Fruit fly (Drosophila melanogaster) whole organism, prepupa: ENCODE results near the gene Naglu.

Experiments
- Blimp-1 ChIP-seq: fragments of 200-800 bp; sonication (Bioruptor generic); optimal IDR thresholded peaks from 3 replicates; lab custom pipeline; 2017; ENCODE audit warnings: missing biosample characterization, missing genetic modification characterization, mild to moderate bottlenecking, moderate library complexity, missing genetic modification reagents
- CG10669 ChIP-seq: fragments of 200-800 bp; sonication (Bioruptor generic); optimal IDR thresholded peaks from 3 replicates; lab custom pipeline; 2018; ENCODE audit warnings: missing biosample characterization, mild to moderate bottlenecking, missing genetic modification characterization, moderate library complexity
- CG11294 ChIP-seq: fragments of 200-800 bp; sonication (Bioruptor generic); IDR thresholded peaks from 2 replicates; pipeline ENCODE4 v1.3.6; 2022; ENCODE audit warnings: missing biosample characterization, missing genetic modification characterization
- CG11902 ChIP-seq: fragments of 200-800 bp; sonication (Bioruptor generic); optimal IDR thresholded peaks from 3 replicates; lab custom pipeline; 2016; ENCODE audit warnings: missing biosample characterization, missing genetic modification characterization
- CG1621 ChIP-seq: fragments of 200-800 bp; sonication (Bioruptor generic); optimal IDR thresholded peaks from 3 replicates; lab custom pipeline; 2018; ENCODE audit warnings: missing biosample characterization, mild to moderate bottlenecking, missing genetic modification characterization
- CG31627 ChIP-seq: fragments of 200-800 bp; sonication (Bioruptor generic); optimal IDR thresholded peaks from 3 replicates; lab custom pipeline; 2016; ENCODE audit warnings: missing biosample characterization, missing genetic modification characterization
- CG32006 ChIP-seq: fragments of 200-800 bp; sonication (Bioruptor generic); optimal IDR thresholded peaks from 3 replicates; lab custom pipeline; 2017; ENCODE audit warnings: missing biosample characterization, mild to moderate bottlenecking, missing genetic modification characterization
- CG34406 ChIP-seq: fragments of 200-800 bp; sonication (Bioruptor generic); optimal IDR thresholded peaks from 3 replicates; lab custom pipeline; 2016; ENCODE audit warnings: missing biosample characterization, missing genetic modification characterization
- CG3919 ChIP-seq: fragments of 200-800 bp; sonication (Bioruptor generic); optimal IDR thresholded peaks from 3 replicates; lab custom pipeline; 2016; ENCODE audit warnings: missing biosample characterization, missing genetic modification characterization
- CG4318 ChIP-seq: fragments of 200-800 bp; sonication (Bioruptor generic); optimal IDR thresholded peaks from 3 replicates; lab custom pipeline; 2017; ENCODE audit warnings: missing biosample characterization, mild to moderate bottlenecking, missing genetic modification characterization
- CG6163 ChIP-seq: fragments of 200-800 bp; sonication (Bioruptor generic); IDR thresholded peaks from 3 replicates; pipeline ENCODE4 v1.3.6; 2022; ENCODE audit warnings: missing biosample characterization, missing genetic modification characterization
- CG6792 ChIP-seq: fragments of 200-800 bp; sonication (Bioruptor generic); optimal IDR thresholded peaks from 3 replicates; lab custom pipeline; 2016; ENCODE audit warnings: missing biosample characterization, missing genetic modification characterization
- CG7368 ChIP-seq: fragments of 200-800 bp; sonication (Bioruptor generic); optimal IDR thresholded peaks from 3 replicates; lab custom pipeline; 2016; ENCODE audit warnings: missing biosample characterization, missing genetic modification characterization
- CG8119 ChIP-seq: fragments of 200-800 bp; sonication (Bioruptor generic); IDR thresholded peaks from 3 replicates; pipeline ENCODE4 v1.3.6; 2022; ENCODE audit warnings: missing biosample characterization, missing genetic modification characterization
- CG8319 ChIP-seq: fragments of 200-800 bp; sonication (Bioruptor generic); optimal IDR thresholded peaks from 3 replicates; lab custom pipeline; 2016; ENCODE audit warnings: missing biosample characterization, missing genetic modification characterization
- CG8632 ChIP-seq: fragments of 200-800 bp; sonication (Bioruptor generic); optimal IDR thresholded peaks from 3 replicates; lab custom pipeline; 2016; ENCODE audit warnings: missing biosample characterization, missing genetic modification characterization
- CG9139 ChIP-seq: fragments of 200-800 bp; sonication (Bioruptor generic); optimal IDR thresholded peaks from 3 replicates; lab custom pipeline; 2017; ENCODE audit warnings: missing biosample characterization, mild to moderate bottlenecking, missing genetic modification characterization
- Eip78C ChIP-seq: fragments of 200-800 bp; sonication (Bioruptor generic); peaks from one replicate; lab custom pipeline; 2016; ENCODE audit warnings: missing biosample characterization, missing genetic modification characterization
- Eip93F ChIP-seq: fragments of 200-800 bp; sonication (Bioruptor generic); optimal IDR thresholded peaks from 2 replicates; lab custom pipeline; 2016; ENCODE audit warnings: missing biosample characterization, mild to moderate bottlenecking, missing genetic modification characterization
- Ets21C ChIP-seq: fragments of 200-800 bp; sonication (Bioruptor generic); optimal IDR thresholded peaks from 3 replicates; lab custom pipeline; 2016; ENCODE audit warnings: missing biosample characterization, missing genetic modification characterization
- Hr38 ChIP-seq: sonication (Bioruptor generic); optimal IDR thresholded peaks from 2 replicates; lab custom pipeline; 2016; ENCODE audit warnings: missing biosample characterization, missing genetic modification characterization
- Hr39 ChIP-seq: fragments of 200-800 bp; sonication (Bioruptor generic); optimal IDR thresholded peaks from 2 replicates; lab custom pipeline; 2016; ENCODE audit warnings: missing biosample characterization, missing genetic modification characterization
- Lpt ChIP-seq: fragments of 200-800 bp; sonication (Bioruptor generic); optimal IDR thresholded peaks from 3 replicates; lab custom pipeline; 2016; ENCODE audit warnings: missing biosample characterization, missing genetic modification characterization
- Met ChIP-seq: fragments of 200-800 bp; sonication (Bioruptor generic); optimal IDR thresholded peaks from 3 replicates; lab custom pipeline; 2016; ENCODE audit warnings: missing biosample characterization, missing genetic modification characterization
- OdsH ChIP-seq: fragments of 200-800 bp; sonication (Bioruptor generic); optimal IDR thresholded peaks from 3 replicates; lab custom pipeline; 2016; ENCODE audit warnings: missing biosample characterization, missing genetic modification characterization
- Smox ChIP-seq: fragments of 200-800 bp; sonication (Bioruptor generic); optimal IDR thresholded peaks from 3 replicates; lab custom pipeline; 2016; ENCODE audit warnings: missing biosample characterization, missing genetic modification characterization
- Sox102F ChIP-seq: fragments of 200-800 bp; sonication (Bioruptor generic); optimal IDR thresholded peaks from 2 replicates; lab custom pipeline; 2016; ENCODE audit warnings: missing biosample characterization, mild to moderate bottlenecking, missing genetic modification characterization
- achi ChIP-seq: fragments of 200-800 bp; sonication (Bioruptor generic); optimal IDR thresholded peaks from 3 replicates; lab custom pipeline; 2016; ENCODE audit warnings: missing biosample characterization, missing genetic modification characterization
- acj6 ChIP-seq: fragments of 200-800 bp; sonication (Bioruptor generic); optimal IDR thresholded peaks from 3 replicates; lab custom pipeline; 2016; ENCODE audit warnings: missing biosample characterization, missing genetic modification characterization
- dac ChIP-seq: fragments of 200-800 bp; sonication (Bioruptor generic); optimal IDR thresholded peaks from 2 replicates; lab custom pipeline; 2017; ENCODE audit warnings: missing biosample characterization, mild to moderate bottlenecking, missing genetic modification characterization
- dsx ChIP-seq: fragments of 200-800 bp; optimal IDR thresholded peaks from 3 replicates; lab custom pipeline; 2019; ENCODE audit warnings: missing biosample characterization, mild to moderate bottlenecking, missing genetic modification characterization, moderate library complexity; ENCODE audit not compliant: poor library complexity, severe bottlenecking
- eg ChIP-seq: fragments of 200-800 bp; sonication (Bioruptor generic); IDR thresholded peaks from 3 replicates; pipeline ENCODE4 v1.3.6; 2022; ENCODE audit warnings: missing biosample characterization, missing genetic modification characterization
- esn ChIP-seq: fragments of 200-800 bp; sonication (Bioruptor generic); optimal IDR thresholded peaks from 2 replicates; lab custom pipeline; 2016; ENCODE audit warnings: missing biosample characterization, mild to moderate bottlenecking, missing genetic modification characterization, moderate library complexity
- fd85E ChIP-seq: fragments of 200-800 bp; sonication (Bioruptor generic); optimal IDR thresholded peaks from 3 replicates; lab custom pipeline; 2016; ENCODE audit warnings: missing biosample characterization, missing genetic modification characterization
- fkh ChIP-seq: fragments of 200-800 bp; sonication (Bioruptor generic); optimal IDR thresholded peaks from 3 replicates; lab custom pipeline; 2017; ENCODE audit warnings: missing biosample characterization, mild to moderate bottlenecking, missing genetic modification characterization, moderate library complexity
- lz ChIP-seq: fragments of 200-800 bp; sonication (Bioruptor generic); optimal IDR thresholded peaks from 3 replicates; lab custom pipeline; 2016; ENCODE audit warnings: missing biosample characterization, missing genetic modification characterization
- net ChIP-seq: fragments of 200-800 bp; sonication (Bioruptor generic); optimal IDR thresholded peaks from 3 replicates; lab custom pipeline; 2016; ENCODE audit warnings: missing biosample characterization, missing genetic modification characterization
- pdm3 ChIP-seq: fragments of 200-800 bp; sonication (Bioruptor generic); optimal IDR thresholded peaks from 3 replicates; lab custom pipeline; 2016; ENCODE audit warnings: missing biosample characterization, missing genetic modification characterization
- salr ChIP-seq, 2 experiments: fragments of 200-800 bp; sonication (Bioruptor generic); optimal IDR thresholded peaks; 3 replicates each; lab custom pipeline; 2016 to 2018; ENCODE audit warnings: missing biosample characterization in 2 of 2, missing genetic modification characterization in 2 of 2, mild to moderate bottlenecking in 1 of 2
- ss ChIP-seq, 2 experiments: fragments of 200-800 bp; sonication (Bioruptor generic); optimal IDR thresholded peaks; 2 replicates in 1 of 2; 3 replicates in 1 of 2; lab custom pipeline; 2017 to 2018; ENCODE audit warnings: mild to moderate bottlenecking in 2 of 2, missing biosample characterization in 2 of 2, missing genetic modification characterization in 2 of 2, moderate library complexity in 1 of 2
- svp ChIP-seq: fragments of 200-800 bp; sonication (Bioruptor generic); peaks from one replicate; lab custom pipeline; 2016; ENCODE audit warnings: missing biosample characterization, missing genetic modification characterization
- topi ChIP-seq: fragments of 200-800 bp; sonication (Bioruptor generic); optimal IDR thresholded peaks from 3 replicates; lab custom pipeline; 2016; ENCODE audit warnings: missing biosample characterization, missing genetic modification characterization
- vri ChIP-seq: fragments of 200-800 bp; sonication (Bioruptor generic); optimal IDR thresholded peaks from 3 replicates; lab custom pipeline; 2016; ENCODE audit warnings: missing biosample characterization, mild to moderate bottlenecking, missing genetic modification characterization

Naglu gene

DNA sequence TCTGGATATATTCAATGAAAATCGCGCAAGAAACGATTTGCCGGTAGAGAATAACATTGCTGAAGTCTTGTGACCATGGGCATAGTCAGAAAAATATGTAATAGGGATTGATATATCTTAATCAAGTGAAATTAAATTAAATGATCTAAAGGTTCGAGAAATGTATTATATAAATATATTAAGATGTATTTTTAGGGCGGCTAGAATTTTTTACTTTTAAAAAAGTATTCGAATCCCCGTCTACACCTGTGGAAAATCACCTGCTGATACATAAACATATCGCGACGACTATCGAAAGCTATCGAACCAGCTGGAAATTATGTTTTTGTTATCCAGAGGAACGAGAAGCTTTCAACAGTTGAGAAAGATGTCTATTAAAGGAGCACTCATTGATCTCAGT lies 35.0 kb downstream of the Naglu start, which contains the start of the genes CG13390 and CG17294 (continued):
- TF ChIP-seq ss (GFP tag; optimal IDR thresholded peaks at IDR 0.05; lab: Kevin White, UChicago) = peak; percentile 99 to 100
- peak; percentile 99 for TF ChIP-seq CG7368 (GFP tag; lab: Kevin White, UChicago)
- TF ChIP-seq CG31627 = peak; percentile 98
- TF ChIP-seq Eip93F (GFP tag; lab: Kevin White, UChicago) = peak; percentile 99
- TF ChIP-seq CG3919 (GFP tag; lab: Kevin White, UChicago) = peak; percentile 100
- peak; percentile 98 for TF ChIP-seq CG4318 (GFP tag; lab: Kevin White, UChicago)
- TF ChIP-seq CG8119 (GFP tag; lab: Robert Waterston, UW) = peak; percentile 100
- TF ChIP-seq lz (GFP tag; lab: Kevin White, UChicago) = peak; percentile 98
- peak; percentile 99 for TF ChIP-seq CG11294 (GFP tag; lab: Robert Waterston, UW)
- TF ChIP-seq acj6 (GFP tag; lab: Kevin White, UChicago) = peak; percentile 100
- TF ChIP-seq dsx (GFP tag; lab: Kevin White, UChicago) = peak; percentile 99
- peak; percentile 99 for TF ChIP-seq OdsH (GFP tag; lab: Kevin White, UChicago)
- peak; percentile 97 for TF ChIP-seq dac
- peak; percentile 99 for TF ChIP-seq CG34406 (GFP tag; lab: Kevin White, UChicago)
- TF ChIP-seq Hr39 (GFP tag; lab: Kevin White, UChicago) = peak; percentile 97
- TF ChIP-seq Hr38 (GFP tag; lab: Kevin White, UChicago) = peak; percentile 45

DNA sequence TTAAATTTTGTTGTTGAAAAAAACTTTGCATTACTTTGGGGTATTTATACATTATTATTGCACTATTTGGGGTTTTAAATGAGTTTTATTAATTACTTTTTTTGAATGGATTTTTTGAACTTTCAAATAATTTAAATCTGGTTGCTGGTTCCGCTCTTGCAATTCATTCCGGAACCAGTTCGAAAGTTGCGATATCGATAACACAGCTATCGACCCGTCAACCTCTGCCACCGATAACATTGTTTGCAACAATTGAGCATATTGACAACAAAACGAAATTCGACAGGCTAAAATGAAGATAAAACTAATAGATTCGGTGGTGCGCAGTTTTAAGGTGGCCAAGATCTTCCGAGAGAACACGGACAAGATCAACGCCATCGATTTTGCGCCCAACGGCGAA lies 37.4 kb downstream of the Naglu start, which contains the start of gene Wdr82:
Gene Wdr82 (plus strand): TSS at position 227 of the 400 bp plus-strand sequence.
- TF ChIP-seq vri (no peak), achi (GFP tag; lab: Kevin White, UChicago) (no peak), Hr38 (GFP tag; lab: Kevin White, UChicago) (no peak), dsx (GFP tag; lab: Kevin White, UChicago) (peak; percentile 70), CG6792 (GFP tag; lab: Kevin White, UChicago) (no peak), CG8632 (GFP tag; lab: Kevin White, UChicago) (no peak), Eip78C (GFP tag; lab: Kevin White, UChicago) (peak; percentile 3), CG8319 (no peak), Eip93F (GFP tag; lab: Kevin White, UChicago) (no peak), OdsH (GFP tag; lab: Kevin White, UChicago) (no peak), net (no peak), svp (GFP tag; lab: Kevin White, UChicago) (peak; percentile 82)

DNA sequence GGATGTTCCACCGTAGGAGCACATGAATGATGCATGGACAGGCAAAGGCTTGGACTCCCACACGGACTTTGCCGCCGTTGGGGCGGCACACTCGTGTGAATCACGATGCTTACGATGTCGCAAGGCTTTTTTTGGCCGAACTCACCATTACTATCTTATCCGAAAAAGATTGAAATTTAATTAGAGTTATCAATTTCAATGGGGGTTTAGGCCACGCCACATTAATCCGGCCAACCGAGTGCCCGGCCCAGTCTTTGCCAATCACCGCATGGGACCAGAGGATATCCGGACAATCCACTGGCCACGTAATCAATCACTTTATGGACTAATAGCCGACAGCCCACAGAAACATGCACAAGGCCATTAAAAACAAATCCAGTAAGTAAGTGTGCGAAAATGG lies 39.4 kb downstream of the Naglu start:
- peak; percentile 6 for TF ChIP-seq vri
- no peak for TF ChIP-seq topi (GFP tag; lab: Kevin White, UChicago)

DNA sequence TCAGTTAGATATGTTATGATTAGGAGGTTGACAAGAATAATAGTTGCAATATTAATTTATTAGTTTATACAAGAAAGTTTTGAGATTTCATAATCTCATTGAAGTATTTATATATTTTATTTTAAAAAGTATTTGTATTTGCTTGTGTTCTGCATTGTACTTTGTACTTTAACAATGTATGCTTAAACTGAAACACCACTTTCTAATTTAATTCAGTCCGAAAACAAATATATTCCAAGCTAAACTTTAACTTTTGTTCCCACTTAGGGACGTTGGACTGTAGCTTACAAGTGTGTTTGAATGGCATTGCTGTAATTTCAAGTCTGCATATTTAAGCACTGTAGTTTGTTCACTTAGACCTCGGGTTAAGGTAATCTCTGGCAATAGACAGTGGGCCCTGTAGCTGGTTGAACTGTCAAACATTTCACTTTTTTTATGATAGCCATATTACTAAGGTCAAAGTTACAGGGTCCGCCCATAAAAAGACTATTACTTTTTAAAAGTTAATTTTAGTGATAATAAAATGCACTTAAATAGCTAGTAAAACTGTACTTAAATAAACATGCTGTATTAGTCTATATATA lies 40.2 kb downstream of the Naglu start:
- TF ChIP-seq esn (no peak), Sox102F (GFP tag; lab: Kevin White, UChicago) (no peak), Blimp-1 (GFP tag; lab: Kevin White, UChicago) (no peak), fkh (GFP tag; lab: Kevin White, UChicago) (no peak), CG4318 (GFP tag; lab: Kevin White, UChicago) (no peak), salr (GFP tag; optimal IDR thresholded peaks at IDR 0.05; lab: Kevin White, UChicago) (no peak), CG7368 (GFP tag; lab: Kevin White, UChicago) (no peak), CG1621 (no peak), vri (no peak), CG6163 (GFP tag; lab: Robert Waterston, UW) (no peak), fd85E (GFP tag; lab: Kevin White, UChicago) (no peak), CG10669 (GFP tag; lab: Kevin White, UChicago) (no peak), OdsH (GFP tag; lab: Kevin White, UChicago) (peak; percentile 16), pdm3 (no peak), CG34406 (GFP tag; lab: Kevin White, UChicago) (no peak), CG8119 (GFP tag; lab: Robert Waterston, UW) (peak; percentile 41; the same call in 1 of the 3 replicates), Smox (GFP tag; lab: Kevin White, UChicago) (no peak), CG8319 (no peak), Lpt (GFP tag; lab: Kevin White, UChicago) (no peak), Ets21C (no peak), achi (GFP tag; lab: Kevin White, UChicago) (peak; percentile 39), CG31627 (no peak), Met (GFP tag; lab: Kevin White, UChicago) (no peak), CG11902 (GFP tag; lab: Kevin White, UChicago) (no peak), Eip78C (GFP tag; lab: Kevin White, UChicago) (peak; percentile 61), lz (GFP tag; lab: Kevin White, UChicago) (no peak), eg (GFP tag; lab: Robert Waterston, UW) (no peak), CG32006 (peak; percentile 56), CG9139 (GFP tag; lab: Kevin White, UChicago) (no peak), CG3919 (GFP tag; lab: Kevin White, UChicago) (no peak), CG8632 (GFP tag; lab: Kevin White, UChicago) (no peak)
